Fruit fly (Drosophila melanogaster): Measurements from ENCODE around the gene Hsc70-4.

- TF ChIP-seq sv (GFP tag; optimal IDR thresholded peaks at IDR 0.05) (no peak), tai (GFP tag; optimal IDR thresholded peaks at IDR 0.05) (no peak), GATAd (GFP tag; optimal IDR thresholded peaks at IDR 0.05) (no peak), h (GFP tag; optimal IDR thresholded peaks at IDR 0.05) (peak; percentile 76), OdsH (GFP tag; optimal IDR thresholded peaks at IDR 0.05) (no peak)
These were observed 44.3 kb upstream of the Hsc70-4 start for dm6 chr3R:15198052-15198793.
